Worm (Caenorhabditis elegans) whole organism, late embryonic: ENCODE data around the gene oac-22.

Experiments used
- ama-1 ChIP-seq: fragments of 150-350 bp; optimal IDR thresholded peaks from 2 replicates; lab custom pipeline; 2014
- elt-2 ChIP-seq: sonication (generic microtip); optimal IDR thresholded peaks from 2 replicates; lab custom pipeline; 2016; ENCODE audit warnings: missing genetic modification reagents, missing genetic modification characterization, missing compliant biosample characterization
- elt-4 ChIP-seq: sonication (generic microtip); optimal IDR thresholded peaks from 2 replicates; lab custom pipeline; 2016; ENCODE audit warnings: missing genetic modification characterization, missing compliant biosample characterization
- fkh-10 ChIP-seq: fragments of 150-350 bp; optimal IDR thresholded peaks from 2 replicates; lab custom pipeline; 2014; ENCODE audit warnings: missing biosample characterization, missing genetic modification reagents, missing genetic modification characterization
- gmeb-2 ChIP-seq: sonication (generic microtip); optimal IDR thresholded peaks from 2 replicates; lab custom pipeline; 2016; ENCODE audit warnings: missing genetic modification characterization, inconsistent platforms, missing compliant biosample characterization
- hlh-30 ChIP-seq: sonication (generic microtip); optimal IDR thresholded peaks from 2 replicates; lab custom pipeline; 2017; ENCODE audit warnings: antibody characterized with exemption, missing genetic modification characterization, missing compliant biosample characterization; ENCODE audit not compliant: insufficient read depth
- mec-3 ChIP-seq: sonication (generic microtip); optimal IDR thresholded peaks from 2 replicates; lab custom pipeline; 2016; ENCODE audit warnings: borderline replicate concordance, missing genetic modification characterization, missing compliant biosample characterization
- odd-2 ChIP-seq: sonication (generic microtip); optimal IDR thresholded peaks from 2 replicates; lab custom pipeline; 2017; ENCODE audit warnings: antibody characterized with exemption, mild to moderate bottlenecking, missing genetic modification characterization, missing compliant biosample characterization
- sdc-2 ChIP-seq: sonication (generic microtip); optimal IDR thresholded peaks from 2 replicates; lab custom pipeline; 2016; ENCODE audit warnings: missing genotype, missing genetic modification characterization, missing compliant biosample characterization
- tbx-2 ChIP-seq: sonication (generic microtip); optimal IDR thresholded peaks from 2 replicates; lab custom pipeline; 2016; ENCODE audit warnings: missing genetic modification characterization, missing compliant biosample characterization

DNA sequence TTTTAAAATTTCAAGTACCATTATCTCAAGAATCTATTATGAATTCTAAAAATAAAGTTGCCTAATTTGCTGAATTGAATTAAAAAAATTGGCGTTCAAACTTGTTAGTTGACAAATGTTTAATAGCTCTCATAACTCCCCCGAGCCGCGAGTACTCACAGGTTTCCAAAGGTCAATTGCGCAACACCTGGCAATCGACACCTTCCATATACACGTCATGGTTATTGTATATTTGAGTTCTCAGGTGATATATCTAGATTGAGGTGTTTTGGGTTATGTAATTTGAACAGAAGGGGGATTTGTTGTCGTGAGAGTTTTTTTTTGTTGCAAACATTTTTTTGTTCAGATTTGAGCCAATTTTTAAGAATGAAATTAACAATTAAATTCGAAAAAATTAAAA is 40.9 kb upstream of the oac-22 start:
- TF ChIP-seq gmeb-2 (tag; lab: Kevin White, UChicago) = no peak
- no peak for TF ChIP-seq ama-1
- no peak for TF ChIP-seq sdc-2 (tag; lab: Kevin White, UChicago)
- TF ChIP-seq elt-2 (tag; lab: Kevin White, UChicago) = no peak
- TF ChIP-seq hlh-30 (tag; lab: Kevin White, UChicago) = no peak
- TF ChIP-seq odd-2 (tag; lab: Kevin White, UChicago) = no peak
- TF ChIP-seq fkh-10 (GFP tag; lab: Kevin White, UChicago) = no peak
- no peak for TF ChIP-seq elt-4 (tag; lab: Kevin White, UChicago)
- no peak for TF ChIP-seq mec-3 (tag; lab: Kevin White, UChicago)
- TF ChIP-seq tbx-2 (tag; lab: Kevin White, UChicago) = no peak
